Worm (Caenorhabditis elegans): ENCODE results near the gene F21A3.3.

- no peak for TF ChIP-seq lin-13 (tag; optimal IDR thresholded peaks at IDR 0.05)
- TF ChIP-seq ceh-43 (GFP tag; optimal IDR thresholded peaks at IDR 0.05): no peak
- TF ChIP-seq unc-62 (GFP tag; optimal IDR thresholded peaks at IDR 0.05): no peak
- no peak for TF ChIP-seq unc-39 (tag; optimal IDR thresholded peaks at IDR 0.05)
- TF ChIP-seq snpc-4 (tag; optimal IDR thresholded peaks at IDR 0.05): no peak
- TF ChIP-seq sem-2 (GFP tag; optimal IDR thresholded peaks at IDR 0.05): no peak
- no peak for TF ChIP-seq elt-1 (tag; optimal IDR thresholded peaks at IDR 0.05; ENCODE audit: borderline replicate concordance, insufficient read depth)
- no peak for TF ChIP-seq ztf-11 (tag; optimal IDR thresholded peaks at IDR 0.05)
- no peak for TF ChIP-seq nhr-2 (tag; optimal IDR thresholded peaks at IDR 0.05)
- no peak for TF ChIP-seq mep-1 (tag; optimal IDR thresholded peaks at IDR 0.05)
- no peak for TF ChIP-seq M03D4.4 (tag; optimal IDR thresholded peaks at IDR 0.05)
- no peak for TF ChIP-seq nhr-12 (tag; optimal IDR thresholded peaks at IDR 0.05)
- TF ChIP-seq nhr-28 (tag; optimal IDR thresholded peaks at IDR 0.05): no peak
- no peak for TF ChIP-seq pha-4 (tag; optimal IDR thresholded peaks at IDR 0.05)
Measured at ce11 chrV:15536320-15536719, 18.8 kb downstream of the F21A3.3 start, which contains the start of gene F21A3.4.

Data from whole organism, mixed stage, embryonic.